Worm (Caenorhabditis elegans) whole organism, mixed stage, embryonic: ENCODE results near the gene pstk-1.

Source experiments
- ceh-43 ChIP-seq: fragments of 200-800 bp; sonication (Bioruptor generic); optimal IDR thresholded peaks from 2 replicates; lab custom pipeline; 2018; ENCODE audit warnings: mild to moderate bottlenecking, missing genetic modification characterization, moderate library complexity, missing compliant biosample characterization
- ces-1 ChIP-seq: fragments of 150-350 bp; optimal IDR thresholded peaks from 2 replicates; lab custom pipeline; 2014; ENCODE audit warnings: missing biosample characterization, missing genetic modification reagents, missing genetic modification characterization
- elt-3 ChIP-seq: fragments of 150-350 bp; optimal IDR thresholded peaks from 2 replicates; lab custom pipeline; 2014; ENCODE audit warnings: missing biosample characterization, missing genetic modification characterization
- lin-13 ChIP-seq: fragments of 150-350 bp; optimal IDR thresholded peaks from 2 replicates; lab custom pipeline; 2014; ENCODE audit warnings: missing biosample characterization, missing genetic modification characterization
- lsy-2 ChIP-seq: fragments of 150-350 bp; optimal IDR thresholded peaks from 2 replicates; lab custom pipeline; 2014; ENCODE audit warnings: missing biosample characterization, missing genetic modification characterization
- mab-5 ChIP-seq: fragments of 150-350 bp; optimal IDR thresholded peaks from 2 replicates; lab custom pipeline; 2014; ENCODE audit warnings: missing biosample characterization, missing genetic modification characterization
- mep-1 ChIP-seq: fragments of 150-350 bp; optimal IDR thresholded peaks from 2 replicates; lab custom pipeline; 2017; ENCODE audit warnings: missing biosample characterization, missing genetic modification reagents, missing genetic modification characterization, inconsistent platforms
- nhr-12 ChIP-seq: fragments of 150-350 bp; optimal IDR thresholded peaks from 2 replicates; lab custom pipeline; 2014; ENCODE audit warnings: missing biosample characterization, missing genetic modification characterization
- nhr-237 ChIP-seq: fragments of 150-350 bp; optimal IDR thresholded peaks from 2 replicates; lab custom pipeline; 2014; ENCODE audit warnings: missing biosample characterization, missing genetic modification characterization
- nhr-28 ChIP-seq: fragments of 150-350 bp; optimal IDR thresholded peaks from 2 replicates; lab custom pipeline; 2014; ENCODE audit warnings: missing biosample characterization, missing genetic modification characterization
- unc-62 ChIP-seq: fragments of 150-350 bp; optimal IDR thresholded peaks from 2 replicates; lab custom pipeline; 2014; ENCODE audit warnings: missing biosample characterization, missing genetic modification reagents, missing genetic modification characterization

ce11 chrIII:12510505-12510904 is 44.1 kb downstream of the pstk-1 start:
- no peak for TF ChIP-seq lin-13 (tag; lab: Kevin White, UChicago)
- TF ChIP-seq lsy-2 (tag; lab: Kevin White, UChicago), result no peak
- no peak for TF ChIP-seq mep-1
- TF ChIP-seq unc-62 (GFP tag; lab: Kevin White, UChicago), result no peak
- no peak for TF ChIP-seq mab-5 (tag; lab: Kevin White, UChicago)
- TF ChIP-seq elt-3 (tag; lab: Kevin White, UChicago), result no peak
- no peak for TF ChIP-seq nhr-28 (tag; lab: Kevin White, UChicago)
- TF ChIP-seq nhr-237, result no peak
- no peak for TF ChIP-seq nhr-12 (tag; lab: Kevin White, UChicago)
- TF ChIP-seq ceh-43 (GFP tag; lab: Kevin White, UChicago), result no peak
- no peak for TF ChIP-seq ces-1
